Worm (Caenorhabditis elegans): ENCODE data around the gene mig-23.

mig-23 gene

ce11 chrX:5958815-5959214 is 10.1 kb upstream of the mig-23 start, which contains the start of gene R07E4.1:
Gene R07E4.1, plus strand, starts transcription at chrX:5959115.
- no peak for TF ChIP-seq lin-15B (tag; optimal IDR thresholded peaks at IDR 0.05)

ce11 chrX:5956130-5956529 is 7.5 kb upstream of the mig-23 start:
- TF ChIP-seq pha-4 (tag; optimal IDR thresholded peaks at IDR 0.05), result no peak

- TF ChIP-seq nhr-67 (tag; optimal IDR thresholded peaks at IDR 0.05) (no peak), nhr-25 (tag; optimal IDR thresholded peaks at IDR 0.05) (peak; percentile 82), nhr-12 (tag; optimal IDR thresholded peaks at IDR 0.05) (no peak), mml-1 (tag; optimal IDR thresholded peaks at IDR 0.05) (no peak), ceh-82 (tag; optimal IDR thresholded peaks at IDR 0.05) (no peak), fkh-2 (tag; optimal IDR thresholded peaks at IDR 0.05) (no peak), unc-62 (GFP tag; optimal IDR thresholded peaks at IDR 0.05) (no peak), elt-3 (tag; optimal IDR thresholded peaks at IDR 0.05) (no peak), jun-1 (tag; optimal IDR thresholded peaks at IDR 0.05) (no peak), egl-5 (tag; optimal IDR thresholded peaks at IDR 0.05) (peak; percentile 81), aly-2 (tag; optimal IDR thresholded peaks at IDR 0.05) (no peak), ztf-4 (tag; optimal IDR thresholded peaks at IDR 0.05) (no peak), lsy-12 (tag; optimal IDR thresholded peaks at IDR 0.05) (no peak), skn-1 (tag; optimal IDR thresholded peaks at IDR 0.05) (no peak), nhr-11 (tag; optimal IDR thresholded peaks at IDR 0.05) (no peak), nhr-28 (tag; optimal IDR thresholded peaks at IDR 0.05) (no peak), ceh-16 (tag; optimal IDR thresholded peaks at IDR 0.05) (no peak), pqm-1 (tag; optimal IDR thresholded peaks at IDR 0.05) (peak; percentile 39), daf-12 (tag; optimal IDR thresholded peaks at IDR 0.05) (no peak), nhr-237 (tag; optimal IDR thresholded peaks at IDR 0.05) (no peak), snpc-4 (tag; optimal IDR thresholded peaks at IDR 0.05) (peak; percentile 66), hmg-11 (tag; optimal IDR thresholded peaks at IDR 0.05) (peak; percentile 60), sea-2 (GFP tag; optimal IDR thresholded peaks at IDR 0.05) (no peak), eor-1 (tag; optimal IDR thresholded peaks at IDR 0.05) (no peak), unc-39 (tag; optimal IDR thresholded peaks at IDR 0.05) (no peak), ZK546.5 (tag; optimal IDR thresholded peaks at IDR 0.05) (no peak), nhr-76 (tag; optimal IDR thresholded peaks at IDR 0.05) (no peak), elt-1 (tag; optimal IDR thresholded peaks at IDR 0.05) (no peak), R02D3.7 (tag; optimal IDR thresholded peaks at IDR 0.05) (peak; percentile 3), ceh-9 (tag; optimal IDR thresholded peaks at IDR 0.05) (no peak), lin-39 (tag; optimal IDR thresholded peaks at IDR 0.05) (peak; percentile 91), ceh-28 (tag; optimal IDR thresholded peaks at IDR 0.05) (no peak), ama-1 (optimal IDR thresholded peaks at IDR 0.05) (no peak), nfya-1 (tag; optimal IDR thresholded peaks at IDR 0.05; ENCODE audit: insufficient read depth) (peak; percentile 86), nhr-77 (tag; optimal IDR thresholded peaks at IDR 0.05) (no peak), lin-15B (tag; optimal IDR thresholded peaks at IDR 0.05) (peak; percentile 89), nhr-43 (tag; optimal IDR thresholded peaks at IDR 0.05; ENCODE audit: poor library complexity, severe bottlenecking) (peak; percentile 60), pha-4 (tag; optimal IDR thresholded peaks at IDR 0.05) (peak; percentile 90), fos-1 (tag; optimal IDR thresholded peaks at IDR 0.05) (no peak), nhr-23 (tag; optimal IDR thresholded peaks at IDR 0.05) (no peak), ztf-11 (tag; optimal IDR thresholded peaks at IDR 0.05) (no peak), zag-1 (tag; optimal IDR thresholded peaks at IDR 0.05) (no peak), tbx-2 (tag; optimal IDR thresholded peaks at IDR 0.05) (no peak), mdl-1 (tag; optimal IDR thresholded peaks at IDR 0.05) (no peak), elt-2 (tag; optimal IDR thresholded peaks at IDR 0.05) (peak; percentile 37), fkh-10 (GFP tag; optimal IDR thresholded peaks at IDR 0.05) (no peak), egl-27 (tag; optimal IDR thresholded peaks at IDR 0.05) (no peak)
These were observed 4.5 kb upstream of the mig-23 start, which contains the start of the genes R07E4.5 and R07E4.3 for ce11 chrX:5953174-5953573. Gene R07E4.5, minus strand, starts transcription at chrX:5953174. Gene R07E4.3, plus strand, starts transcription at chrX:5953458.

Measured in whole organism, L3 larva.